Fruit fly (Drosophila melanogaster) whole organism, embryonic: ENCODE measurements around the gene gNacalpha.

Source experiments
- Abd-B ChIP-seq: fragments of 200-800 bp; sonication (Bioruptor generic); optimal IDR thresholded peaks from 2 replicates; lab custom pipeline; 2018; ENCODE audit warnings: missing biosample characterization, mild to moderate bottlenecking, missing genetic modification characterization, moderate library complexity
- Ada2b ChIP-seq: fragments of 200-800 bp; sonication (Bioruptor generic); IDR thresholded peaks from 2 replicates; pipeline ENCODE4 v1.3.6; 2022; ENCODE audit warnings: missing biosample characterization, missing genetic modification characterization
- B-H1 ChIP-seq: fragments of 200-800 bp; sonication (Bioruptor generic); IDR thresholded peaks from 3 replicates; pipeline ENCODE4 v1.3.6; 2022; ENCODE audit warnings: missing biosample characterization, missing genetic modification characterization
- Bgb ChIP-seq: fragments of 200-800 bp; sonication (Bioruptor generic); IDR thresholded peaks from 2 replicates; pipeline ENCODE4 v1.3.6; 2022; ENCODE audit warnings: missing biosample characterization, missing genetic modification characterization; ENCODE audit not compliant: partially characterized antibody
- CG10366 ChIP-seq: fragments of 200-800 bp; sonication (Bioruptor generic); IDR thresholded peaks from 2 replicates; pipeline ENCODE4 v1.3.6; 2022; ENCODE audit warnings: missing biosample characterization, missing genetic modification characterization
- CG11504 ChIP-seq: fragments of 200-800 bp; sonication (Bioruptor generic); optimal IDR thresholded peaks from 3 replicates; lab custom pipeline; 2019; ENCODE audit warnings: missing biosample characterization, mild to moderate bottlenecking, missing genetic modification characterization, moderate library complexity
- CG11696 ChIP-seq: fragments of 200-800 bp; sonication (Bioruptor generic); IDR thresholded peaks from 2 replicates; pipeline ENCODE4 v1.3.6; 2022; ENCODE audit warnings: missing biosample characterization, missing genetic modification characterization
- CG12236 ChIP-seq: fragments of 200-800 bp; sonication (Bioruptor generic); optimal IDR thresholded peaks from 2 replicates; lab custom pipeline; 2016; ENCODE audit warnings: missing biosample characterization, missing genetic modification characterization
- CG13123 ChIP-seq: fragments of 200-800 bp; sonication (Bioruptor generic); optimal IDR thresholded peaks from 2 replicates; lab custom pipeline; 2016; ENCODE audit warnings: missing biosample characterization, missing genetic modification characterization
- CG13296 ChIP-seq: fragments of 200-800 bp; sonication (Bioruptor generic); optimal IDR thresholded peaks from 3 replicates; lab custom pipeline; 2018; ENCODE audit warnings: missing biosample characterization, mild to moderate bottlenecking, missing genetic modification characterization
- CG13624 ChIP-seq: fragments of 200-800 bp; sonication (Bioruptor generic); optimal IDR thresholded peaks from 2 replicates; lab custom pipeline; 2016; ENCODE audit warnings: missing biosample characterization, missing genetic modification characterization
- CG13894 ChIP-seq: fragments of 200-800 bp; sonication (Bioruptor generic); optimal IDR thresholded peaks from 3 replicates; lab custom pipeline; 2018; ENCODE audit warnings: missing biosample characterization, mild to moderate bottlenecking, missing genetic modification characterization, moderate library complexity
- CG14441 ChIP-seq: fragments of 200-800 bp; sonication (Bioruptor generic); IDR thresholded peaks from 2 replicates; pipeline ENCODE4 v1.3.6; 2022; ENCODE audit warnings: missing biosample characterization, missing genetic modification characterization
- CG15269 ChIP-seq: fragments of 200-800 bp; sonication (Bioruptor generic); optimal IDR thresholded peaks from 2 replicates; lab custom pipeline; 2018; ENCODE audit warnings: missing biosample characterization, mild to moderate bottlenecking, missing genetic modification characterization, moderate library complexity
- CG2120 ChIP-seq: fragments of 200-800 bp; sonication (Bioruptor generic); optimal IDR thresholded peaks from 3 replicates; lab custom pipeline; 2016; ENCODE audit warnings: missing biosample characterization, missing genetic modification characterization
- CG2678 ChIP-seq: fragments of 200-800 bp; sonication (Bioruptor generic); optimal IDR thresholded peaks from 3 replicates; lab custom pipeline; 2019; ENCODE audit warnings: missing biosample characterization, mild to moderate bottlenecking, missing genetic modification characterization, moderate library complexity
- CG30020 ChIP-seq: fragments of 200-800 bp; optimal IDR thresholded peaks from 2 replicates; lab custom pipeline; 2019; ENCODE audit warnings: missing biosample characterization, mild to moderate bottlenecking, missing genetic modification characterization, moderate library complexity
- CG31388 ChIP-seq: fragments of 200-800 bp; sonication (Bioruptor generic); optimal IDR thresholded peaks from 2 replicates; lab custom pipeline; 2016; ENCODE audit warnings: missing biosample characterization, missing genetic modification characterization
- CG3838 ChIP-seq: fragments of 200-800 bp; sonication (Bioruptor generic); optimal IDR thresholded peaks from 3 replicates; lab custom pipeline; 2016; ENCODE audit warnings: missing biosample characterization, missing genetic modification characterization
- CG4854 ChIP-seq: fragments of 200-800 bp; sonication (Bioruptor generic); optimal IDR thresholded peaks from 2 replicates; lab custom pipeline; 2016; ENCODE audit warnings: missing biosample characterization, missing genetic modification characterization, inconsistent platforms
- CG5180 ChIP-seq: fragments of 200-800 bp; sonication (Bioruptor generic); optimal IDR thresholded peaks from 3 replicates; lab custom pipeline; 2017; ENCODE audit warnings: missing biosample characterization, missing genetic modification characterization, mild to moderate bottlenecking, moderate library complexity, missing genetic modification reagents
- CG6683 ChIP-seq: fragments of 200-800 bp; sonication (Bioruptor generic); optimal IDR thresholded peaks from 2 replicates; lab custom pipeline; 2017; ENCODE audit warnings: missing biosample characterization, mild to moderate bottlenecking, missing genetic modification characterization, missing genetic modification reagents
- CkIIα-i1 ChIP-seq: fragments of 200-800 bp; sonication (Bioruptor generic); IDR thresholded peaks from 2 replicates; pipeline ENCODE4 v1.3.6; 2022; ENCODE audit warnings: missing biosample characterization, missing genetic modification characterization
- Dip3 ChIP-seq: fragments of 200-800 bp; sonication (Bioruptor generic); optimal IDR thresholded peaks from 3 replicates; lab custom pipeline; 2016; ENCODE audit warnings: missing biosample characterization, missing genetic modification characterization
- H15 ChIP-seq: fragments of 200-800 bp; sonication (Bioruptor generic); IDR thresholded peaks from 3 replicates; pipeline ENCODE4 v1.3.6; 2022; ENCODE audit warnings: missing biosample characterization, missing genetic modification characterization
- HLHmδ ChIP-seq: fragments of 200-800 bp; sonication (Bioruptor generic); optimal IDR thresholded peaks from 2 replicates; lab custom pipeline; 2018; ENCODE audit warnings: missing biosample characterization, mild to moderate bottlenecking, missing genetic modification characterization, moderate library complexity
- Lim3 ChIP-seq: fragments of 200-800 bp; sonication (Bioruptor generic); IDR thresholded peaks from 2 replicates; pipeline ENCODE4 v1.3.6; 2022; ENCODE audit warnings: missing biosample characterization, missing genetic modification characterization
- Lpt ChIP-seq: fragments of >200 bp; optimal IDR thresholded peaks from 2 replicates; lab custom pipeline; 2018; ENCODE audit warnings: missing biosample characterization, missing genetic modification characterization
- Mes4 ChIP-seq: fragments of 200-800 bp; sonication (Bioruptor generic); optimal IDR thresholded peaks from 2 replicates; lab custom pipeline; 2016; ENCODE audit warnings: missing biosample characterization, missing genetic modification characterization
- Nf-YA ChIP-seq: fragments of 200-800 bp; sonication (Bioruptor generic); IDR thresholded peaks from 2 replicates; pipeline ENCODE4 v1.3.6; 2022; ENCODE audit warnings: missing biosample characterization, missing genetic modification characterization
- NfI ChIP-seq: fragments of 200-800 bp; sonication (Bioruptor generic); optimal IDR thresholded peaks from 3 replicates; lab custom pipeline; 2018; ENCODE audit warnings: missing biosample characterization, mild to moderate bottlenecking, missing genetic modification characterization, moderate library complexity
- PHDP ChIP-seq: fragments of 200-800 bp; sonication (Bioruptor generic); optimal IDR thresholded peaks from 3 replicates; lab custom pipeline; 2018; ENCODE audit warnings: missing biosample characterization, mild to moderate bottlenecking, missing genetic modification characterization, moderate library complexity
- Sox102F ChIP-seq: fragments of 200-800 bp; sonication (Bioruptor generic); optimal IDR thresholded peaks from 2 replicates; lab custom pipeline; 2018; ENCODE audit warnings: missing biosample characterization, mild to moderate bottlenecking, missing genetic modification characterization, moderate library complexity
- Sry-δ ChIP-seq: fragments of 200-800 bp; sonication (Bioruptor generic); optimal IDR thresholded peaks from 2 replicates; lab custom pipeline; 2016; ENCODE audit warnings: missing biosample characterization, missing genetic modification characterization
- YL-1 ChIP-seq: fragments of 200-800 bp; sonication (Bioruptor generic); optimal IDR thresholded peaks from 3 replicates; lab custom pipeline; 2017; ENCODE audit warnings: missing biosample characterization, mild to moderate bottlenecking, missing genetic modification characterization
- ato ChIP-seq: fragments of 200-800 bp; sonication (Bioruptor generic); IDR thresholded peaks from 2 replicates; pipeline ENCODE4 v1.3.6; 2022; ENCODE audit warnings: missing biosample characterization, missing genetic modification characterization; ENCODE audit not compliant: partially characterized antibody
- cad ChIP-seq: fragments of >200 bp; optimal IDR thresholded peaks from 2 replicates; lab custom pipeline; 2017; ENCODE audit warnings: missing biosample characterization, missing genetic modification characterization
- chn ChIP-seq: fragments of 200-800 bp; sonication (Bioruptor generic); optimal IDR thresholded peaks from 2 replicates; lab custom pipeline; 2016; ENCODE audit warnings: missing biosample characterization, missing genetic modification characterization
- disco-r ChIP-seq: fragments of 200-800 bp; sonication (Bioruptor generic); optimal IDR thresholded peaks from 2 replicates; lab custom pipeline; 2016; ENCODE audit warnings: missing biosample characterization, missing genetic modification characterization
- esg ChIP-seq: fragments of 200-800 bp; sonication (Bioruptor generic); conservative IDR thresholded peaks from 2 replicates; pipeline ENCODE4 v1.3.6; 2022; ENCODE audit warnings: missing biosample characterization, missing genetic modification characterization
- jing ChIP-seq: fragments of 200-800 bp; sonication (Bioruptor generic); optimal IDR thresholded peaks from 2 replicates; lab custom pipeline; 2018; ENCODE audit warnings: missing biosample characterization, mild to moderate bottlenecking, missing genetic modification characterization
- jumu ChIP-seq: fragments of 200-800 bp; sonication (Bioruptor generic); optimal IDR thresholded peaks from 3 replicates; lab custom pipeline; 2016; ENCODE audit warnings: missing biosample characterization, missing genetic modification characterization
- kah ChIP-seq: fragments of 200-800 bp; sonication (Bioruptor generic); optimal IDR thresholded peaks from 2 replicates; lab custom pipeline; 2018; ENCODE audit warnings: missing biosample characterization, mild to moderate bottlenecking, missing genetic modification characterization
- maf-S ChIP-seq: fragments of 200-800 bp; sonication (Bioruptor generic); optimal IDR thresholded peaks from 2 replicates; lab custom pipeline; 2016; ENCODE audit warnings: missing biosample characterization, missing genetic modification characterization
- pb ChIP-seq: fragments of 200-800 bp; sonication (Bioruptor generic); optimal IDR thresholded peaks from 3 replicates; lab custom pipeline; 2016; ENCODE audit warnings: missing biosample characterization, missing genetic modification characterization
- pnt ChIP-seq: fragments of 200-800 bp; sonication (Bioruptor generic); optimal IDR thresholded peaks from 3 replicates; lab custom pipeline; 2016; ENCODE audit warnings: missing biosample characterization, missing genetic modification characterization
- slou ChIP-seq: fragments of 200-800 bp; sonication (Bioruptor generic); optimal IDR thresholded peaks from 3 replicates; lab custom pipeline; 2016; ENCODE audit warnings: missing biosample characterization, missing genetic modification characterization
- ssp ChIP-seq: fragments of 200-800 bp; sonication (Bioruptor generic); IDR thresholded peaks from 2 replicates; pipeline ENCODE4 v1.3.6; 2022; ENCODE audit warnings: missing biosample characterization, missing genetic modification characterization
- tx ChIP-seq: fragments of 200-800 bp; sonication (Bioruptor generic); optimal IDR thresholded peaks from 2 replicates; lab custom pipeline; 2016; ENCODE audit warnings: missing biosample characterization, missing genetic modification characterization
- wek ChIP-seq: fragments of 200-800 bp; sonication (Bioruptor generic); optimal IDR thresholded peaks from 3 replicates; lab custom pipeline; 2018; ENCODE audit warnings: missing biosample characterization, mild to moderate bottlenecking, missing genetic modification characterization, moderate library complexity

gNacalpha gene

dm6 chr2L:1043195-1043990 lies 6.3 kb downstream of the gNacalpha start (continued):
- TF ChIP-seq Sox102F (GFP tag; lab: Kevin White, UChicago) (no peak), Lim3 (GFP tag; lab: Robert Waterston, UW) (no peak), Bgb (GFP tag; lab: Robert Waterston, UW) (no peak), CG13123 (GFP tag; lab: Kevin White, UChicago) (no peak), kah (GFP tag; lab: Kevin White, UChicago) (no peak), Sry-δ (no peak), CkIIα-i1 (GFP tag; lab: Robert Waterston, UW) (no peak), jumu (no peak), H15 (GFP tag; lab: Robert Waterston, UW) (no peak), CG11696 (GFP tag; lab: Robert Waterston, UW) (no peak), cad (GFP tag; lab: Kevin White, UChicago) (no peak), wek (GFP tag; lab: Kevin White, UChicago) (no peak), CG6683 (peak; percentile 22), pb (no peak), slou (GFP tag; lab: Kevin White, UChicago) (no peak), CG10366 (GFP tag; lab: Robert Waterston, UW) (0 out of 2 replicates have a peak, but pooled peaks have one; percentile 18), CG14441 (GFP tag; lab: Robert Waterston, UW) (no peak), CG2678 (tag; lab: Kevin White, UChicago) (peak; percentile 60), CG11504 (no peak), CG13296 (peak; percentile 5), tx (GFP tag; lab: Kevin White, UChicago) (no peak), B-H1 (GFP tag; lab: Robert Waterston, UW) (no peak; the same call in 2 of the 3 replicates), CG12236 (GFP tag; lab: Kevin White, UChicago) (no peak), ssp (GFP tag; lab: Robert Waterston, UW) (no peak), CG3838 (GFP tag; lab: Kevin White, UChicago) (no peak), disco-r (GFP tag; lab: Kevin White, UChicago) (no peak), CG15269 (tag; lab: Kevin White, UChicago) (peak; percentile 50), ato (GFP tag; lab: Robert Waterston, UW) (no peak), CG13894 (tag; lab: Kevin White, UChicago) (peak; percentile 71), CG5180 (GFP tag; lab: Kevin White, UChicago) (no peak), maf-S (GFP tag; lab: Kevin White, UChicago) (no peak), CG4854 (no peak), CG30020 (tag; lab: Kevin White, UChicago) (no peak), Ada2b (peak; percentile 53), Dip3 (GFP tag; lab: Kevin White, UChicago) (peak; percentile 52), jing (GFP tag; lab: Kevin White, UChicago) (no peak), PHDP (tag; lab: Kevin White, UChicago) (no peak), Abd-B (GFP tag; lab: Kevin White, UChicago) (no peak), HLHmδ (GFP tag; lab: Kevin White, UChicago) (no peak), Lpt (GFP tag; lab: Kevin White, UChicago) (no peak), CG2120 (GFP tag; lab: Kevin White, UChicago) (peak; percentile 86), Nf-YA (GFP tag; lab: Robert Waterston, UW) (no peak), pnt (no peak), YL-1 (no peak), Mes4 (no peak), CG31388 (GFP tag; lab: Kevin White, UChicago) (no peak), esg (no peak), CG13624 (GFP tag; lab: Kevin White, UChicago) (no peak), chn (GFP tag; lab: Kevin White, UChicago) (no peak), NfI (GFP tag; lab: Kevin White, UChicago) (no peak)
